Worm (Caenorhabditis elegans): ENCODE data around the gene F40G9.9.

DNA sequence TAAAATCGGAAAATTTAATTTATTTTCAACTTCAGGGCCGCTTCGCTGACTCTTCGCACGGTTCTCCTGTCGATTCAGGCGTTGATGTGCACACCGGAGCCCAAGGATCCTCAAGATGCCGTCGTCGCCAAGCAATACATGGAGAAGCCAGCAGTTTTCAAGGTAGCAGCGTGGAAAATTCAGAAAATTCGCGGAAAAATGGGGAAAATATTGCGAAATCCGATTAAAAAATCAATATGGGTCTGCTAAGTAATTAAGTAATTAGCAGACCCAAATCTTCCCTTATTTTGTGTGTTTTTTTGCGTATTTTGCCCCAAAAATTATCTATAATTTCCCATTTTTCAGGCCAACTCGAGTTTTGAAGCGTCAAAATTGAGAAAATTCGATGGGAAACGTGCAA, 17.8 kb upstream of the F40G9.9 start:
- TF ChIP-seq him-1 (tag; optimal IDR thresholded peaks at IDR 0.05) (no peak), W03F9.2 (tag; optimal IDR thresholded peaks at IDR 0.05) (no peak), dao-5 (tag; optimal IDR thresholded peaks at IDR 0.05) (no peak)

Measured in whole organism, L4/young adult.